Worm (Caenorhabditis elegans): ENCODE results near the gene Y44A6D.1.

DNA sequence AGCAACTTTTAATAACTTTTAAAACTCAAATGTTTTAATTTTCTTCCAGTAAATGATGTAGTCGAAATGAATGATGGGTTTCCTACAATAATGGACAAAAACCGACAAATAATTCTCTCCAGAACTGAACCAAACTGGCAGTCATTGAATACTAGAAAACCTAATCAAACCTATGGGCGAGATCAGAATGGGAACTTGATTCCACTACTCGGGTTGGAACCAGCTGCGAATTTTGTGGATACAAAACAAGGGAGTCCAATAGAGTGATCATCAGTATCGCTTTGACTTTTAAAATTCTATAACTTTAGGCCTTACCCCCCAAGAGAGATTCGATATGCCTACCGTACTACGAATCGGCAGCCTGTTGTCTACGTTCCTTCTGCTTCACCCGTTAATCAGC, 36.8 kb upstream of the Y44A6D.1 start:
- TF ChIP-seq fkh-10 (GFP tag; optimal IDR thresholded peaks at IDR 0.05) = no peak
- no peak for TF ChIP-seq ahr-1 (tag; optimal IDR thresholded peaks at IDR 0.05)
- no peak for TF ChIP-seq ceh-9 (tag; optimal IDR thresholded peaks at IDR 0.05)
- TF ChIP-seq ama-1 (optimal IDR thresholded peaks at IDR 0.05) = no peak
- TF ChIP-seq unc-55 (GFP tag; optimal IDR thresholded peaks at IDR 0.05) = no peak
